Fruit fly (Drosophila melanogaster): ENCODE measurements around the gene CG31248.

Gene CG31248

dm6 chr3R:7087201-7087505 lies 42.0 kb upstream of the CG31248 start (continued):
- no peak for TF ChIP-seq CG13296 (GFP tag; optimal IDR thresholded peaks at IDR 0.05)
- TF ChIP-seq Atf6 (GFP tag; IDR thresholded peaks at IDR 0.05) = no peak
- TF ChIP-seq CG17186 (GFP tag; optimal IDR thresholded peaks at IDR 0.05) = no peak
- peak; percentile 53; the same call in 1 of the 2 replicates for TF ChIP-seq chm (GFP tag; IDR thresholded peaks at IDR 0.05)

- TF ChIP-seq CG9932 (GFP tag; IDR thresholded peaks at IDR 0.05) = 0 out of 2 replicates have a peak, but pooled peaks have one; percentile 10
- TF ChIP-seq CG32772 (GFP tag; IDR thresholded peaks at IDR 0.05) = no peak
- TF ChIP-seq sens (GFP tag) = peak; percentile 8
- no peak for TF ChIP-seq CG3838 (GFP tag; optimal IDR thresholded peaks at IDR 0.05)
- TF ChIP-seq CG6791 (GFP tag; IDR thresholded peaks at IDR 0.05; ENCODE audit: partially characterized antibody) = 0 out of 3 replicates have a peak, but pooled peaks have one; percentile 13
- 0 out of 2 replicates have a peak, but pooled peaks have one; percentile 4 for TF ChIP-seq H2.0 (GFP tag; IDR thresholded peaks at IDR 0.05)
- TF ChIP-seq Ets65A (GFP tag) = peak; percentile 85
Observed at dm6 chr3R:7087904-7088303, 41.2 kb upstream of the CG31248 start.

dm6 chr3R:7088837-7089361 lies 40.2 kb upstream of the CG31248 start:
- TF ChIP-seq D19A (tag; optimal IDR thresholded peaks at IDR 0.05) = no peak
- TF ChIP-seq CG33557 (GFP tag; optimal IDR thresholded peaks at IDR 0.05) = no peak
- no peak for TF ChIP-seq schlank (tag; optimal IDR thresholded peaks at IDR 0.05)
- TF ChIP-seq Antp (GFP tag; optimal IDR thresholded peaks at IDR 0.05) = no peak
- no peak for TF ChIP-seq Xrp1 (GFP tag; IDR thresholded peaks at IDR 0.05)
- TF ChIP-seq tin (GFP tag; optimal IDR thresholded peaks at IDR 0.05) = no peak
- no peak for TF ChIP-seq HmgZ (tag; optimal IDR thresholded peaks at IDR 0.05)
- no peak for TF ChIP-seq Poxn (GFP tag; IDR thresholded peaks at IDR 0.05)
- no peak for TF ChIP-seq CG2889 (GFP tag; IDR thresholded peaks at IDR 0.05)
- TF ChIP-seq CG30431 (GFP tag; optimal IDR thresholded peaks at IDR 0.05) = no peak
- no peak for TF ChIP-seq BEAF-32 (GFP tag; optimal IDR thresholded peaks at IDR 0.05)
- TF ChIP-seq ranshi (GFP tag; IDR thresholded peaks at IDR 0.05) = no peak
- no peak for TF ChIP-seq CG17359 (tag; optimal IDR thresholded peaks at IDR 0.05)
- no peak for TF ChIP-seq CG15011 (GFP tag; optimal IDR thresholded peaks at IDR 0.05)
- no peak for TF ChIP-seq CG12299 (tag; optimal IDR thresholded peaks at IDR 0.05)
- TF ChIP-seq CG17186 (GFP tag; optimal IDR thresholded peaks at IDR 0.05) = no peak
- TF ChIP-seq Nf-YC (tag; optimal IDR thresholded peaks at IDR 0.05) = no peak
- 0 out of 2 replicates have a peak, but pooled peaks have one; percentile 47 for TF ChIP-seq chm (GFP tag; IDR thresholded peaks at IDR 0.05)
- no peak for TF ChIP-seq Nf-YB (GFP tag; optimal IDR thresholded peaks at IDR 0.05)
- TF ChIP-seq jumu (GFP tag; optimal IDR thresholded peaks at IDR 0.05) = no peak
- TF ChIP-seq CG3838 (GFP tag; optimal IDR thresholded peaks at IDR 0.05) = no peak
- TF ChIP-seq Ada2b (GFP tag; IDR thresholded peaks at IDR 0.05) = no peak
- 0 out of 2 replicates have a peak, but pooled peaks have one; percentile 49 for TF ChIP-seq CG11696 (GFP tag; IDR thresholded peaks at IDR 0.05)
- no peak for TF ChIP-seq mam (GFP tag; optimal IDR thresholded peaks at IDR 0.05)
- no peak for TF ChIP-seq prd (optimal IDR thresholded peaks at IDR 0.05)
- no peak for TF ChIP-seq prd (GFP tag; IDR thresholded peaks at IDR 0.05)
- TF ChIP-seq CG14441 (GFP tag; IDR thresholded peaks at IDR 0.05) = no peak
- TF ChIP-seq CG10321 (GFP tag; IDR thresholded peaks at IDR 0.05) = no peak
- no peak for TF ChIP-seq CG13894 (tag; optimal IDR thresholded peaks at IDR 0.05)
- TF ChIP-seq Dfd (GFP tag; optimal IDR thresholded peaks at IDR 0.05) = no peak
- TF ChIP-seq CG5953 (GFP tag; IDR thresholded peaks at IDR 0.05) = no peak
- TF ChIP-seq Sin3A (optimal IDR thresholded peaks at IDR 0.05) = no peak
- no peak for TF ChIP-seq CHES-1-like (GFP tag; optimal IDR thresholded peaks at IDR 0.05)
- TF ChIP-seq CG9727 (GFP tag; optimal IDR thresholded peaks at IDR 0.05) = peak; percentile 11
- no peak for TF ChIP-seq CG2202 (tag; optimal IDR thresholded peaks at IDR 0.05)
- TF ChIP-seq chif (GFP tag; optimal IDR thresholded peaks at IDR 0.05) = no peak
- no peak for TF ChIP-seq her (GFP tag; optimal IDR thresholded peaks at IDR 0.05)
- TF ChIP-seq lilli (GFP tag; optimal IDR thresholded peaks at IDR 0.05) = no peak
- no peak for TF ChIP-seq CG1602 (GFP tag; optimal IDR thresholded peaks at IDR 0.05)
- TF ChIP-seq Stat92E (GFP tag; optimal IDR thresholded peaks at IDR 0.05) = no peak
- TF ChIP-seq bbx (GFP tag; IDR thresholded peaks at IDR 0.05; ENCODE audit: partially characterized antibody) = peak; percentile 62

Data from whole organism, embryonic.